Worm (Caenorhabditis elegans) whole organism, L2 larva: ENCODE results near the gene tsp-5.
"Not testable (repeated sequence)": the region's sequence is repeated elsewhere in the genome, so short reads cannot be mapped to it uniquely, and the experiment has no call there.

Source experiments
- C34F6.9 ChIP-seq: fragments of 150-350 bp; optimal IDR thresholded peaks from 2 replicates; lab custom pipeline; 2014; ENCODE audit warnings: missing biosample characterization, missing genetic modification characterization
- R02D3.7 ChIP-seq: fragments of 150-350 bp; optimal IDR thresholded peaks from 2 replicates; lab custom pipeline; 2014; ENCODE audit warnings: missing biosample characterization, missing genetic modification characterization
- ZK546.5 ChIP-seq: sonication (generic microtip); optimal IDR thresholded peaks from 2 replicates; lab custom pipeline; 2017; ENCODE audit warnings: missing biosample characterization, missing genetic modification characterization
- aly-2 ChIP-seq: fragments of 150-350 bp; optimal IDR thresholded peaks from 2 replicates; lab custom pipeline; 2014; ENCODE audit warnings: missing biosample characterization, missing genetic modification characterization
- ama-1 ChIP-seq: fragments of 150-350 bp; optimal IDR thresholded peaks from 2 replicates; lab custom pipeline; 2018; ENCODE audit warnings: inconsistent platforms
- blmp-1 ChIP-seq: sonication (generic microtip); optimal IDR thresholded peaks from 2 replicates; lab custom pipeline; 2017; ENCODE audit warnings: missing genetic modification characterization, mild to moderate bottlenecking, missing compliant biosample characterization, antibody characterized with exemption, moderate library complexity; ENCODE audit not compliant: insufficient read depth
- ceh-82 ChIP-seq: fragments of 150-350 bp; optimal IDR thresholded peaks from 2 replicates; lab custom pipeline; 2014; ENCODE audit warnings: missing biosample characterization, missing genetic modification characterization
- dmd-4 ChIP-seq: sonication (generic microtip); optimal IDR thresholded peaks from 2 replicates; lab custom pipeline; 2017; ENCODE audit warnings: missing biosample characterization, missing genetic modification characterization
- egl-27 ChIP-seq: sonication (generic microtip); optimal IDR thresholded peaks from 3 replicates; lab custom pipeline; 2017; ENCODE audit warnings: missing biosample characterization, missing genetic modification reagents, missing genetic modification characterization
- elt-1 ChIP-seq: fragments of 150-350 bp; optimal IDR thresholded peaks from 2 replicates; lab custom pipeline; 2014; ENCODE audit warnings: missing biosample characterization, missing genetic modification characterization
- fos-1 ChIP-seq: fragments of 150-350 bp; optimal IDR thresholded peaks from 2 replicates; lab custom pipeline; 2014; ENCODE audit warnings: missing biosample characterization, missing genetic modification characterization
- gmeb-1 ChIP-seq: fragments of 150-350 bp; optimal IDR thresholded peaks from 2 replicates; lab custom pipeline; 2014; ENCODE audit warnings: missing biosample characterization, missing genetic modification characterization
- lin-13 ChIP-seq: fragments of 150-350 bp; optimal IDR thresholded peaks from 2 replicates; lab custom pipeline; 2014; ENCODE audit warnings: missing biosample characterization, missing genetic modification reagents, missing genetic modification characterization
- lin-39 ChIP-seq: fragments of 150-350 bp; optimal IDR thresholded peaks from 2 replicates; lab custom pipeline; 2014; ENCODE audit warnings: missing biosample characterization, missing genetic modification reagents, missing genetic modification characterization
- mab-5 ChIP-seq: fragments of 150-350 bp; optimal IDR thresholded peaks from 2 replicates; lab custom pipeline; 2014; ENCODE audit warnings: missing biosample characterization, missing genetic modification characterization
- mbf-1 ChIP-seq: sonication (generic microtip); optimal IDR thresholded peaks from 2 replicates; lab custom pipeline; 2017; ENCODE audit warnings: missing biosample characterization, missing genetic modification characterization
- mdl-1 ChIP-seq, 2 experiments: fragments of 150-350 bp in 1 of 2; sonication (generic microtip) in 1 of 2; optimal IDR thresholded peaks; 2 replicates each; lab custom pipeline; 2017; ENCODE audit warnings: missing biosample characterization in 2 of 2, missing genetic modification characterization in 2 of 2
- nhr-11 ChIP-seq: fragments of 150-350 bp; optimal IDR thresholded peaks from 2 replicates; lab custom pipeline; 2014; ENCODE audit warnings: missing biosample characterization, missing genetic modification characterization
- nhr-12 ChIP-seq: fragments of 150-350 bp; optimal IDR thresholded peaks from 2 replicates; lab custom pipeline; 2014; ENCODE audit warnings: missing biosample characterization, missing genetic modification characterization
- nhr-129 ChIP-seq: fragments of 150-350 bp; optimal IDR thresholded peaks from 2 replicates; lab custom pipeline; 2014; ENCODE audit warnings: missing biosample characterization, missing genetic modification characterization
- nhr-23 ChIP-seq: fragments of 150-350 bp; optimal IDR thresholded peaks from 2 replicates; lab custom pipeline; 2014; ENCODE audit warnings: missing biosample characterization, missing genetic modification reagents, missing genetic modification characterization
- nhr-237 ChIP-seq: fragments of 150-350 bp; optimal IDR thresholded peaks from 2 replicates; lab custom pipeline; 2014; ENCODE audit warnings: missing biosample characterization, missing genetic modification characterization
- nhr-25 ChIP-seq: fragments of 150-350 bp; sonication (generic microtip); optimal IDR thresholded peaks from 3 replicates; lab custom pipeline; 2014; ENCODE audit warnings: missing biosample characterization, missing genetic modification characterization
- peb-1 ChIP-seq: fragments of 150-350 bp; optimal IDR thresholded peaks from 2 replicates; lab custom pipeline; 2014; ENCODE audit warnings: missing biosample characterization, missing genetic modification characterization
- sem-4 ChIP-seq: fragments of 150-350 bp; optimal IDR thresholded peaks from 2 replicates; lab custom pipeline; 2014; ENCODE audit warnings: missing biosample characterization, missing genetic modification reagents, missing genetic modification characterization
- sma-3 ChIP-seq: sonication (generic microtip); optimal IDR thresholded peaks from 2 replicates; lab custom pipeline; 2016; ENCODE audit warnings: missing genetic modification reagents, missing genetic modification characterization, missing compliant biosample characterization
- sma-9 ChIP-seq, 2 experiments: fragments of 150-350 bp in 1 of 2; sonication (generic microtip) in 1 of 2; optimal IDR thresholded peaks; 2 replicates each; lab custom pipeline; 2014 to 2016; ENCODE audit warnings: missing genetic modification characterization in 2 of 2, mild to moderate bottlenecking in 1 of 2, missing biosample characterization in 1 of 2, missing compliant biosample characterization in 1 of 2, missing genetic modification reagents in 1 of 2, moderate library complexity in 1 of 2
- snpc-4 ChIP-seq: fragments of 150-350 bp; optimal IDR thresholded peaks from 2 replicates; lab custom pipeline; 2014; ENCODE audit warnings: missing biosample characterization, missing genetic modification characterization
- unc-39 ChIP-seq: fragments of 150-350 bp; optimal IDR thresholded peaks from 2 replicates; lab custom pipeline; 2014; ENCODE audit warnings: missing biosample characterization, missing genetic modification characterization
- unc-55 ChIP-seq: fragments of 150-350 bp; sonication (generic microtip); optimal IDR thresholded peaks from 3 replicates; lab custom pipeline; 2014; ENCODE audit warnings: missing biosample characterization, missing genetic modification reagents, missing genetic modification characterization
- unc-62 ChIP-seq: fragments of 150-350 bp; optimal IDR thresholded peaks from 2 replicates; lab custom pipeline; 2014; ENCODE audit warnings: missing biosample characterization, missing genetic modification reagents, missing genetic modification characterization
- zag-1 ChIP-seq: fragments of 150-350 bp; optimal IDR thresholded peaks from 2 replicates; lab custom pipeline; 2014; ENCODE audit warnings: missing biosample characterization, missing genetic modification characterization
- ztf-1 ChIP-seq: fragments of 200-800 bp; sonication (Bioruptor generic); conservative IDR thresholded peaks from 2 replicates; pipeline ENCODE4 v1.3.6; 2022; ENCODE audit warnings: missing genetic modification characterization, missing compliant biosample characterization
- ztf-11 ChIP-seq: sonication (generic microtip); optimal IDR thresholded peaks from 2 replicates; lab custom pipeline; 2017; ENCODE audit warnings: missing biosample characterization, missing genetic modification characterization
- ztf-4 ChIP-seq: fragments of 150-350 bp; optimal IDR thresholded peaks from 2 replicates; lab custom pipeline; 2014; ENCODE audit warnings: missing biosample characterization, missing genetic modification characterization

Gene tsp-5

DNA sequence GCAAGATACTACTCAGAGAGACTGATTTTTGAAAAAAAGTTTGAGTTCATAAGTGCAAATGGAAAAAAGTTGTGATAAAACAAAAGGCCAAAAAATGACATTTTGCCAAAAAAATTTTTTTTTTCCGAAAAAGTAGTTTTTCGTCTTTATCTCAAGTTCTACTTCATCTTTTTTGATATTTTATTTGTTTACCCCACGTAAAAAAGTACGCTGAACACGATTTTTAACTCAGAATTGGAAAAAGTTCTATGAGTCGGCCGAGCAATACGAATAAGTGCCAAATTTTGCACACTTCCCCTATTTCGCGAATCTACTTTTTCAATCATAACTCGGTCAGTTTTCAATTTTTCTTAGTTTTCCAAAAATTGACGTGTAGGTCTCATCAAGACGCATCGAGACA is 12.6 kb downstream of the tsp-5 start, which contains the start of gene sru-16:
TSS of gene sru-16 (plus strand) at position 301 of the 400 bp plus-strand sequence.
- not testable (repeated sequence) for TF ChIP-seq sem-4 (tag; lab: Kevin White, UChicago); nhr-129; mbf-1 (tag; lab: Kevin White, UChicago)

DNA sequence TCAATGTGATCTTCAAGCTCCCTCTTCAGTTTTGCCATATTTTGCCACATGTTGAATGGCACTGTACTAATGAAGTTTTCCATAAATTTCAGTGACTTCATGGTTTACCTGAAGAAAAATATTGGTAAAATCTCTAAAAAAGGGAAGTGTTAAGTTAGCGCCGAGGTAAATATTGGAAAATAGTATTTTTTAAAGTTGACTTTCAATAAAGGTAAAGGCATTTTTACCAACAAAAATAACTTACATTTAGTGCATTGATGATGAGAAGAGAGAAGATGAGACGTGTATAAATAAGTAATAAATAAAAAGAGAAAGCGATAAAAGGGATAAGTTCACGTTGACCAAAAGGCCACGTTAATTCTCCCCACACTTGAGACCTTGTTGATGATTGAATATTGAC is 13.4 kb downstream of the tsp-5 start, which contains the start of gene Y45F10B.8:
TSS of gene Y45F10B.8 (minus strand) at position 101 of the 400 bp plus-strand sequence.
- not testable (repeated sequence) for TF ChIP-seq nhr-12 (tag; lab: Kevin White, UChicago); peb-1; unc-39

DNA sequence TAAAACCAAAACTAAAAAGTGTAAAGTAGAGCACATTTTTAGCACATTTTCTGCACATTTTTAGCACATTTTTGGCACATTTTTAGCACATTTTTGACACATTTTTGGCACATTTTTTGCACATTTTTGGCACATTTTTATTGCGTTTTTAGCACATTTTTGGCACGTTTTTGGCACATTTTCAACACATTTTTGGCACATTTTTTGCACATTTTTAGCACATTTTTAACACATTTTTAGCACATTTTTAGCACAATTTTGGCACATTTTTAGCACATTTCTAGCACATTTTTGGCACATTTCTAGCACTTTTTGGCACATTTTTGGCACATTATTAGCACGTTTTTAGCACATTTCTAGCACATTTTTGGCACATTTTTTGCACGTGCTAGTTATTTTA is 15.9 kb downstream of the tsp-5 start:
- TF ChIP-seq ZK546.5 (tag; lab: Kevin White, UChicago) (no peak), gmeb-1 (tag; lab: Kevin White, UChicago) (no peak), mab-5 (tag; lab: Kevin White, UChicago) (no peak), nhr-23 (tag; lab: Kevin White, UChicago) (no peak), snpc-4 (tag; lab: Kevin White, UChicago) (no peak), zag-1 (tag; lab: Kevin White, UChicago) (no peak), egl-27 (tag; lab: Kevin White, UChicago) (no peak), dmd-4 (tag; lab: Kevin White, UChicago) (no peak), ama-1 (lab: Kevin White, UChicago) (no peak), lin-39 (no peak), mbf-1 (tag; lab: Kevin White, UChicago) (no peak), nhr-12 (tag; lab: Kevin White, UChicago) (no peak), ztf-1 (GFP tag; lab: Robert Waterston, UW) (no peak), sma-3 (GFP tag; lab: Kevin White, UChicago) (no peak), mdl-1 (tag; optimal IDR thresholded peaks at IDR 0.05; lab: Kevin White, UChicago) (no peak), ztf-4 (tag; lab: Kevin White, UChicago) (no peak), unc-39 (no peak), aly-2 (no peak)

DNA sequence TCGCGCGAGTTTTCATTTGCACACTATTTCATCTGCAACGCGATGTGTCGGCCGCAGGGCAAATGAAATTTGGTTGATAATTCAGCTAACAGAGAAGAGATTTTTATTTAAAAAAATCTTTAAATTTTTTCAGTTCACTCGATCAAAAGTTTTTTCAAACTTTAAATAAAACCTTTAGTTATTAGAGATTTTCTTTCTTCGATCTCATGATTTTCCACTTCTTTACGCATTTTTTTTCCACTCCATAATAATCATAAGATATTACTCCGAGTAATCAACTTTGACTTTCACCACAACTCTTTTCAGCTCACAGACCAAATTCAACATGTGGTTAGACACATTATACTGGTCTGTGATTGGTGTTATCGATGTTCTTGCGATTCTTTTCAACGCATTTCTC is 16.8 kb downstream of the tsp-5 start, which contains the start of gene srd-10:
TSS of gene srd-10 (plus strand) at position 301 of the 400 bp plus-strand sequence.
- TF ChIP-seq R02D3.7 (tag; lab: Kevin White, UChicago) (no peak), dmd-4 (tag; lab: Kevin White, UChicago) (no peak), sem-4 (tag; lab: Kevin White, UChicago) (no peak), fos-1 (tag; lab: Kevin White, UChicago) (no peak), snpc-4 (tag; lab: Kevin White, UChicago) (no peak), unc-55 (no peak), nhr-11 (no peak), C34F6.9 (no peak), nhr-129 (no peak), nhr-237 (tag; lab: Kevin White, UChicago) (no peak), lin-13 (GFP tag; lab: Kevin White, UChicago) (no peak), nhr-25 (tag; lab: Kevin White, UChicago) (no peak), ztf-4 (tag; lab: Kevin White, UChicago) (no peak), elt-1 (tag; lab: Kevin White, UChicago) (no peak), unc-39 (no peak)

DNA sequence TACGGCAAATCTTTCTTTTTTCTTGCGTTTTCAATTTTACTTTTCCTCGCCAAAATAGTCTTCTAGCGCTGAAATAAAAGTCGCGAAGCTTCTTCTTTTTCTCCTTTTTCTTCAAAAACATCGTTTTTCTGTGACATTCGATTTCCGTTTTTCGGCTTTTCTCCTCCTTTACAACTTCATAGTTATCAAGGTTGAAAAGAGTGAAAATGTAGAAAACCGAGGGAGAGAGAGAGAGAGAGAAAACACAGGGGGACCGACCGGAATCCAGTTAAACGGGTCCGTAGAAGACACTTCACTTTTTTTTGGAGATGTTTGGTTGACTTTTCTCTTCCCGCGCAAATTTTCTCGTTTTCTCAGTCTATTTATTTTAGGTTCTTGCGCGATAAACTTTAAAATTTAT is 27.3 kb downstream of the tsp-5 start:
- TF ChIP-seq sma-9 (GFP tag; optimal IDR thresholded peaks at IDR 0.05; lab: Kevin White, UChicago) (no peak), sma-9 (tag; optimal IDR thresholded peaks at IDR 0.05; lab: Kevin White, UChicago) (no peak), unc-39 (no peak), mab-5 (tag; lab: Kevin White, UChicago) (no peak), ceh-82 (tag; lab: Kevin White, UChicago) (no peak), aly-2 (no peak), R02D3.7 (tag; lab: Kevin White, UChicago) (no peak), unc-62 (no peak), blmp-1 (tag; lab: Kevin White, UChicago) (no peak), dmd-4 (tag; lab: Kevin White, UChicago) (no peak), nhr-11 (no peak), lin-39 (no peak), ztf-11 (no peak), nhr-23 (tag; lab: Kevin White, UChicago) (no peak)
